Fruit fly (Drosophila melanogaster): ENCODE measurements around the gene CG15820.

- TF ChIP-seq kay (GFP tag; optimal IDR thresholded peaks at IDR 0.05) (no peak), Camta (GFP tag; optimal IDR thresholded peaks at IDR 0.05) (no peak), odd (GFP tag; optimal IDR thresholded peaks at IDR 0.05) (no peak), CG12391 (tag; optimal IDR thresholded peaks at IDR 0.05) (no peak), CG8478 (optimal IDR thresholded peaks at IDR 0.05) (no peak)
These were observed 5.2 kb downstream of the CG15820 start, which contains the start of gene CG15879 for dm6 chr3L:2168954-2169353.

Data from whole organism, embryonic.